Fruit fly (Drosophila melanogaster): ENCODE results near the gene Iris.

DNA sequence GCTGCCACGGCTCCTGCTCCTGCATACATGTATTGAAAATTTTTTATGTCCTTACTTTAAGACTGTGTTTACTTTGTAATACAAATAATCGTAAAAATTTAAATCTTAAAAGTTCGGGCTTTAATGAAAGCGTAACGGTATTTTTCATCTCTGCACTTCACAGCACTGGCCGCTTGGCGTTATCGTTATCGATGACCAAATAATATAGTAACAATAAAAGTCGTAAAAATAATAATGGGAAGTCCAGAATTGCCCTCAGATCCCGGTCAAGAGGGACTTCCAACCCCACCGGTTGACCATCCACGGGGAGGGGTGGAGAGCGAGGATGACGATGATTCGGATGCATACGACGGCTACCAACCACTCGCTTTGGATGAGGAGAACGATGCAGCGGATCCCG is 32.4 kb upstream of the Iris start, which contains the start of gene CG14341:
- TF ChIP-seq tai (GFP tag; optimal IDR thresholded peaks at IDR 0.05) (no peak), dmrt93B (GFP tag; optimal IDR thresholded peaks at IDR 0.05) (no peak), Abd-B (GFP tag; optimal IDR thresholded peaks at IDR 0.05) (no peak), Mio (GFP tag; optimal IDR thresholded peaks at IDR 0.05) (no peak), CrebA (GFP tag; optimal IDR thresholded peaks at IDR 0.05; ENCODE audit: borderline replicate concordance) (no peak), OdsH (GFP tag; optimal IDR thresholded peaks at IDR 0.05) (no peak), GATAd (GFP tag; optimal IDR thresholded peaks at IDR 0.05) (no peak), dsf (GFP tag; optimal IDR thresholded peaks at IDR 0.05; ENCODE audit: borderline replicate concordance) (no peak), psq (GFP tag; optimal IDR thresholded peaks at IDR 0.05) (no peak), jim (GFP tag; optimal IDR thresholded peaks at IDR 0.05) (no peak), pan (optimal IDR thresholded peaks at IDR 0.05) (no peak)
